Worm (Caenorhabditis elegans): ENCODE measurements around the gene C11D2.3.

DNA sequence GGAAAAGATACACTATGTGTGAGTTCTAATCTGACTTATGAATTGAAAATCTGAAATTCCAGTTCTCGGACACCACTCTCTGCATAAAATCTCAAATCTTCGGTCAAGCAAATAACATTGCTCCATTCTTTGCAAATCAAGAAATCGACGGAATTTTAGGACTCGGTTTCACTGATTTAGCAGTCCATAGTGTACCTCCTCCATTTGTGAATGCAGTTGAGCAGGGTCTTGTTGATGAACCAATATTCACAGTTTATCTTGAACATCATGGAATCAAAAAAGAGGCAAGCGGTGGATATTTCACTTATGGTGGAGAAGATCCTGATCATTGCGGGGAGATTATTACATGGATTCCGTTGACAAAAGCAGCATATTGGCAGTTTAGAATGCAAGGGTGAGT, 35.5 kb downstream of the C11D2.3 start:
- TF ChIP-seq mdl-1 (tag; optimal IDR thresholded peaks at IDR 0.05) (no peak), unc-62 (GFP tag; optimal IDR thresholded peaks at IDR 0.05) (no peak), ceh-82 (tag; optimal IDR thresholded peaks at IDR 0.05) (no peak), nhr-12 (tag; optimal IDR thresholded peaks at IDR 0.05) (no peak), pha-4 (tag; optimal IDR thresholded peaks at IDR 0.05) (no peak), egl-27 (tag; optimal IDR thresholded peaks at IDR 0.05) (no peak), ztf-4 (tag; optimal IDR thresholded peaks at IDR 0.05) (no peak), ceh-16 (tag; optimal IDR thresholded peaks at IDR 0.05) (no peak), lin-39 (tag; optimal IDR thresholded peaks at IDR 0.05) (no peak), lin-15B (tag; optimal IDR thresholded peaks at IDR 0.05) (no peak), ZK546.5 (tag; optimal IDR thresholded peaks at IDR 0.05) (no peak), nhr-237 (tag; optimal IDR thresholded peaks at IDR 0.05) (no peak), elt-2 (tag; optimal IDR thresholded peaks at IDR 0.05) (no peak), zag-1 (tag; optimal IDR thresholded peaks at IDR 0.05) (no peak)

Data from whole organism, L3 larva.